Fruit fly (Drosophila melanogaster) whole organism, embryonic: Measurements from ENCODE around the gene CG43779.

ENCODE experiments used
- ATbp ChIP-seq: fragments of 200-800 bp; sonication (Bioruptor generic); optimal IDR thresholded peaks from 2 replicates; lab custom pipeline; 2017; ENCODE audit warnings: missing biosample characterization, mild to moderate bottlenecking, missing genetic modification characterization, missing genetic modification reagents
- Ada2b ChIP-seq: fragments of 200-800 bp; sonication (Bioruptor generic); IDR thresholded peaks from 2 replicates; pipeline ENCODE4 v1.3.6; 2022; ENCODE audit warnings: missing biosample characterization, missing genetic modification characterization
- Atf-2 ChIP-seq: fragments of 200-800 bp; sonication (Bioruptor generic); optimal IDR thresholded peaks from 2 replicates; lab custom pipeline; 2016; ENCODE audit warnings: missing biosample characterization, missing genetic modification characterization
- CG10431 ChIP-seq: fragments of 200-800 bp; sonication (Bioruptor generic); optimal IDR thresholded peaks from 3 replicates; lab custom pipeline; 2018; ENCODE audit warnings: missing biosample characterization, mild to moderate bottlenecking, missing genetic modification characterization
- CG12104 ChIP-seq: fragments of 200-800 bp; sonication (Bioruptor generic); optimal IDR thresholded peaks from 3 replicates; lab custom pipeline; 2016; ENCODE audit warnings: missing biosample characterization, missing genetic modification characterization
- CG12659 ChIP-seq: fragments of 200-800 bp; sonication (Bioruptor generic); optimal IDR thresholded peaks from 3 replicates; lab custom pipeline; 2017; ENCODE audit warnings: mild to moderate bottlenecking, missing biosample characterization, missing genetic modification reagents, missing genetic modification characterization
- CG13775 ChIP-seq: fragments of 200-800 bp; sonication (Bioruptor generic); optimal IDR thresholded peaks from 3 replicates; lab custom pipeline; 2017; ENCODE audit warnings: missing biosample characterization, mild to moderate bottlenecking, missing genetic modification characterization
- CG1792 ChIP-seq: fragments of 200-800 bp; sonication (Bioruptor generic); optimal IDR thresholded peaks from 2 replicates; lab custom pipeline; 2016; ENCODE audit warnings: missing biosample characterization, missing genetic modification characterization
- CG18764 ChIP-seq: fragments of 200-800 bp; sonication (Bioruptor generic); optimal IDR thresholded peaks from 3 replicates; lab custom pipeline; 2016; ENCODE audit warnings: missing biosample characterization, missing genetic modification characterization
- CG2199 ChIP-seq: fragments of 200-800 bp; sonication (Bioruptor generic); IDR thresholded peaks from 3 replicates; pipeline ENCODE4 v1.3.6; 2022; ENCODE audit warnings: missing biosample characterization, missing genetic modification characterization
- CG2678 ChIP-seq: fragments of 200-800 bp; sonication (Bioruptor generic); optimal IDR thresholded peaks from 3 replicates; lab custom pipeline; 2019; ENCODE audit warnings: missing biosample characterization, mild to moderate bottlenecking, missing genetic modification characterization, moderate library complexity
- CG2875 ChIP-seq: fragments of 200-800 bp; sonication (Bioruptor generic); optimal IDR thresholded peaks from 2 replicates; lab custom pipeline; 2017; ENCODE audit warnings: missing biosample characterization, mild to moderate bottlenecking, missing genetic modification characterization, missing genetic modification reagents
- CG2889 ChIP-seq: fragments of 200-800 bp; sonication (Bioruptor generic); IDR thresholded peaks from 3 replicates; pipeline ENCODE4 v1.3.6; 2022; ENCODE audit warnings: missing biosample characterization, missing genetic modification characterization
- CG3163 ChIP-seq: fragments of 200-800 bp; sonication (Bioruptor generic); optimal IDR thresholded peaks from 3 replicates; lab custom pipeline; 2016; ENCODE audit warnings: missing biosample characterization, missing genetic modification characterization
- CG32532 ChIP-seq: fragments of 200-800 bp; sonication (Bioruptor generic); IDR thresholded peaks from 2 replicates; pipeline ENCODE4 v1.3.6; 2022; ENCODE audit warnings: missing biosample characterization, missing genetic modification characterization
- CG32767 ChIP-seq: fragments of 200-800 bp; sonication (Bioruptor generic); IDR thresholded peaks from 2 replicates; pipeline ENCODE4 v1.3.6; 2022; ENCODE audit warnings: missing biosample characterization, missing genetic modification characterization
- CG3281 ChIP-seq: fragments of 200-800 bp; sonication (Bioruptor generic); optimal IDR thresholded peaks from 3 replicates; lab custom pipeline; 2017; ENCODE audit warnings: missing biosample characterization, mild to moderate bottlenecking, missing genetic modification characterization
- CG34422 ChIP-seq: fragments of 200-800 bp; sonication (Bioruptor generic); IDR thresholded peaks from 3 replicates; pipeline ENCODE4 v1.3.6; 2022; ENCODE audit warnings: missing biosample characterization, missing genetic modification characterization
- CG43689 ChIP-seq: fragments of 200-800 bp; sonication (Bioruptor generic); IDR thresholded peaks from 2 replicates; pipeline ENCODE4 v1.3.6; 2022; ENCODE audit warnings: missing biosample characterization, missing genetic modification characterization
- CG8290 ChIP-seq, 3 experiments: fragments of 200-800 bp; sonication (Bioruptor generic); optimal IDR thresholded peaks; 2 replicates each; lab custom pipeline; 2016 to 2019; ENCODE audit warnings: missing biosample characterization in 3 of 3, missing genetic modification characterization in 3 of 3, mild to moderate bottlenecking in 2 of 3, moderate library complexity in 1 of 3
- CG9727 ChIP-seq: fragments of 200-800 bp; sonication (Bioruptor generic); optimal IDR thresholded peaks from 3 replicates; lab custom pipeline; 2017; ENCODE audit warnings: missing biosample characterization, mild to moderate bottlenecking, missing genetic modification characterization
- CG9797 ChIP-seq: fragments of 200-800 bp; sonication (Bioruptor generic); optimal IDR thresholded peaks from 3 replicates; lab custom pipeline; 2018; ENCODE audit warnings: missing biosample characterization, mild to moderate bottlenecking, missing genetic modification characterization
- D19B ChIP-seq: fragments of 200-800 bp; sonication (Bioruptor generic); optimal IDR thresholded peaks from 2 replicates; lab custom pipeline; 2017; ENCODE audit warnings: missing biosample characterization, mild to moderate bottlenecking, missing genetic modification characterization
- Dad ChIP-seq: fragments of 200-800 bp; sonication (Bioruptor generic); optimal IDR thresholded peaks from 3 replicates; lab custom pipeline; 2016; ENCODE audit warnings: missing biosample characterization, missing genetic modification characterization
- Dek ChIP-seq: fragments of 200-800 bp; sonication (Bioruptor generic); optimal IDR thresholded peaks from 3 replicates; lab custom pipeline; 2019; ENCODE audit warnings: missing biosample characterization, mild to moderate bottlenecking, missing genetic modification characterization, moderate library complexity
- Ets97D ChIP-seq: fragments of 200-800 bp; sonication (Bioruptor generic); optimal IDR thresholded peaks from 3 replicates; lab custom pipeline; 2016; ENCODE audit warnings: missing biosample characterization, missing genetic modification characterization
- HHEX ChIP-seq: fragments of 200-800 bp; sonication (Bioruptor generic); optimal IDR thresholded peaks from 3 replicates; lab custom pipeline; 2017; ENCODE audit warnings: missing biosample characterization, mild to moderate bottlenecking, missing genetic modification characterization, missing genetic modification reagents
- HmgD ChIP-seq: fragments of 200-800 bp; sonication (Bioruptor generic); optimal IDR thresholded peaks from 3 replicates; lab custom pipeline; 2016; ENCODE audit warnings: missing biosample characterization, missing genetic modification characterization
- Lpt ChIP-seq: fragments of >200 bp; optimal IDR thresholded peaks from 2 replicates; lab custom pipeline; 2018; ENCODE audit warnings: missing biosample characterization, missing genetic modification characterization
- Mes4 ChIP-seq: fragments of 200-800 bp; sonication (Bioruptor generic); optimal IDR thresholded peaks from 2 replicates; lab custom pipeline; 2016; ENCODE audit warnings: missing biosample characterization, missing genetic modification characterization
- NFAT ChIP-seq: fragments of 200-800 bp; sonication (Bioruptor generic); IDR thresholded peaks from 2 replicates; pipeline ENCODE4 v1.3.6; 2022; ENCODE audit warnings: missing biosample characterization, missing genetic modification characterization
- Optix ChIP-seq: fragments of 200-800 bp; sonication (Bioruptor generic); IDR thresholded peaks from 3 replicates; pipeline ENCODE4 v1.3.6; 2022; ENCODE audit warnings: missing biosample characterization, missing genetic modification characterization
- Ssrp ChIP-seq: fragments of 200-800 bp; sonication (Bioruptor generic); optimal IDR thresholded peaks from 2 replicates; lab custom pipeline; 2018; ENCODE audit warnings: missing biosample characterization, mild to moderate bottlenecking, missing genetic modification characterization, moderate library complexity
- ab ChIP-seq: fragments of 200-800 bp; sonication (Bioruptor generic); optimal IDR thresholded peaks from 2 replicates; lab custom pipeline; 2016; ENCODE audit warnings: missing biosample characterization, missing genetic modification characterization
- az2 ChIP-seq: fragments of 200-800 bp; sonication (Bioruptor generic); optimal IDR thresholded peaks from 3 replicates; lab custom pipeline; 2016; ENCODE audit warnings: missing biosample characterization, missing genetic modification characterization
- bigmax ChIP-seq: fragments of 200-800 bp; sonication (Bioruptor generic); optimal IDR thresholded peaks from 2 replicates; lab custom pipeline; 2018; ENCODE audit warnings: missing biosample characterization, mild to moderate bottlenecking, missing genetic modification characterization
- br ChIP-seq: fragments of >200 bp; optimal IDR thresholded peaks from 2 replicates; lab custom pipeline; 2017
- dm ChIP-seq: fragments of 200-800 bp; sonication (Bioruptor generic); optimal IDR thresholded peaks from 3 replicates; lab custom pipeline; 2016; ENCODE audit warnings: missing biosample characterization, missing genetic modification characterization
- ewg ChIP-seq: fragments of 200-800 bp; sonication (Bioruptor generic); optimal IDR thresholded peaks from 3 replicates; lab custom pipeline; 2017; ENCODE audit warnings: mild to moderate bottlenecking, missing biosample characterization, missing genetic modification reagents, missing genetic modification characterization
- fd3F ChIP-seq: fragments of 200-800 bp; sonication (Bioruptor generic); optimal IDR thresholded peaks from 2 replicates; lab custom pipeline; 2018; ENCODE audit warnings: missing biosample characterization, mild to moderate bottlenecking, missing genetic modification characterization, moderate library complexity
- gt ChIP-seq: fragments of 200-800 bp; sonication (Bioruptor generic); IDR thresholded peaks from 2 replicates; pipeline ENCODE4 v1.3.6; 2022; ENCODE audit warnings: missing biosample characterization, missing genetic modification characterization
- jing ChIP-seq: fragments of 200-800 bp; sonication (Bioruptor generic); optimal IDR thresholded peaks from 2 replicates; lab custom pipeline; 2018; ENCODE audit warnings: missing biosample characterization, mild to moderate bottlenecking, missing genetic modification characterization
- maf-S ChIP-seq: fragments of 200-800 bp; sonication (Bioruptor generic); optimal IDR thresholded peaks from 2 replicates; lab custom pipeline; 2016; ENCODE audit warnings: missing biosample characterization, missing genetic modification characterization
- nerfin-1 ChIP-seq: fragments of 200-800 bp; sonication (Bioruptor generic); optimal IDR thresholded peaks from 3 replicates; lab custom pipeline; 2019; ENCODE audit warnings: missing biosample characterization, mild to moderate bottlenecking, missing genetic modification characterization, moderate library complexity
- nmo ChIP-seq: fragments of 200-800 bp; sonication (Bioruptor generic); optimal IDR thresholded peaks from 2 replicates; lab custom pipeline; 2018; ENCODE audit warnings: missing biosample characterization, mild to moderate bottlenecking, missing genetic modification characterization, moderate library complexity
- onecut ChIP-seq: fragments of 200-800 bp; sonication (Bioruptor generic); IDR thresholded peaks from 2 replicates; pipeline ENCODE4 v1.3.6; 2022; ENCODE audit warnings: missing biosample characterization, missing genetic modification characterization
- otp ChIP-seq: fragments of 200-800 bp; sonication (Bioruptor generic); IDR thresholded peaks from 3 replicates; pipeline ENCODE4, ENCODE4 v1.3.6; 2022; ENCODE audit warnings: missing biosample characterization, missing genetic modification characterization
- sd ChIP-seq: fragments of 200-800 bp; sonication (Bioruptor generic); optimal IDR thresholded peaks from 3 replicates; lab custom pipeline; 2018; ENCODE audit warnings: missing biosample characterization, mild to moderate bottlenecking, missing genetic modification characterization, moderate library complexity
- seq ChIP-seq: fragments of 200-800 bp; sonication (Bioruptor generic); IDR thresholded peaks from 2 replicates; pipeline ENCODE4 v1.3.6; 2022; ENCODE audit warnings: missing biosample characterization, missing genetic modification characterization
- ssp ChIP-seq: fragments of 200-800 bp; sonication (Bioruptor generic); IDR thresholded peaks from 2 replicates; pipeline ENCODE4 v1.3.6; 2022; ENCODE audit warnings: missing biosample characterization, missing genetic modification characterization
- z ChIP-seq: fragments of 200-800 bp; sonication (Bioruptor generic); IDR thresholded peaks from 3 replicates; pipeline ENCODE4 v1.3.6; 2022; ENCODE audit warnings: missing biosample characterization, missing genetic modification characterization

The CG43779 gene

DNA sequence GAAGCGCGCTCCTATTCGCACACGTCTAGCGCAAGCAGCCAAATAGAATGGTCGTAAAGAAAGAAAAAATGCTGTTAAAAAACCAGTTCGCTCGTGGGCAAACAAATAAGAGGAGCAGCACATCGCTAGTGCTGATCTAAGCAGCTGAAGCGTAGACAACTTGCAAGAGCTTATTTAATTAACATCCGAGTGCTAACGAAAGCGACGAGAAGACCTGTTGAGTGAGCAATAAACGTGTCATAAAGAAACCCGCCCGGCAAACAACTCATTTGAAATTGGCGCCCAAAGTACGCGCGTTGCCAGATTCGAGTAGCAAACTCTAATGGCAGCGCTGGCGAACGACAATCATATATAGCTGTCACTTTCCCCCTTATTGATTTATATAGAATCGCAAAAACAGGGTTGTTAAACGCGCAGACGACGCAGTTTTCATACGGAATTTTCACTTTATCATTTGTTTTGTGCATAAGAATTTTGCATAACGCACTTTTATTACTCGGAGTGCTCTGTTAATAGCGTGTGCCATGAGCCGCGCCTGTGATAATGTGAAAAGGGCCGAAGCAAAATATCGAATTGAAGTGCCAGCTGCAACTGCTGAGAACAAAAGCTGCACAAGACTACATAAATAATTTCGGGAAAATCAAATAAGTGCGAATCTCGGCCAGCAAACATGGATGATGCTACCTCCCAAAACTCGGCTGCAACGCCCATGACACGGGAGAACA, 10.4 kb downstream of the CG43779 start (continued):
- TF ChIP-seq ssp (no peak), CG8290 (GFP tag; optimal IDR thresholded peaks at IDR 0.05; lab: Kevin White, UChicago) (peak; percentile 13), CG8290 (tag; optimal IDR thresholded peaks at IDR 0.05; lab: Kevin White, UChicago) (no peak), Lpt (GFP tag; lab: Kevin White, UChicago) (no peak), Ada2b (no peak), CG32532 (GFP tag; lab: Robert Waterston, UW) (no peak), Optix (GFP tag; lab: Robert Waterston, UW) (no peak), CG3281 (peak; percentile 100), CG2875 (GFP tag; lab: Kevin White, UChicago) (no peak), CG3163 (GFP tag; lab: Kevin White, UChicago) (no peak), fd3F (GFP tag; lab: Kevin White, UChicago) (no peak), bigmax (no peak), CG2889 (GFP tag; lab: Robert Waterston, UW) (no peak), CG12659 (GFP tag; lab: Kevin White, UChicago) (peak; percentile 56), nmo (peak; percentile 70), NFAT (no peak), sd (tag; lab: Kevin White, UChicago) (peak; percentile 70), CG12104 (GFP tag; lab: Kevin White, UChicago) (no peak), CG2199 (GFP tag; lab: Robert Waterston, UW) (peak; percentile 76), seq (GFP tag; lab: Robert Waterston, UW) (no peak), CG18764 (no peak), jing (GFP tag; lab: Kevin White, UChicago) (no peak), Ssrp (tag; lab: Kevin White, UChicago) (no peak), CG1792 (GFP tag; lab: Kevin White, UChicago) (no peak), Dek (tag; lab: Kevin White, UChicago) (no peak), maf-S (GFP tag; lab: Kevin White, UChicago) (no peak), CG32767 (GFP tag; lab: Robert Waterston, UW) (no peak), CG9797 (GFP tag; lab: Kevin White, UChicago) (peak; percentile 27), Dad (GFP tag; lab: Kevin White, UChicago) (no peak), az2 (GFP tag; lab: Kevin White, UChicago) (no peak), CG34422 (GFP tag; lab: Robert Waterston, UW) (peak; percentile 47; the same call in 1 of the 3 replicates), D19B (GFP tag; lab: Kevin White, UChicago) (no peak), Mes4 (GFP tag; lab: Kevin White, UChicago) (peak; percentile 46), ab (no peak), onecut (GFP tag; lab: Robert Waterston, UW) (peak; percentile 97), ewg (GFP tag; lab: Kevin White, UChicago) (peak; percentile 86), HmgD (GFP tag; lab: Kevin White, UChicago) (peak; percentile 84), CG43689 (no peak), HHEX (no peak), nerfin-1 (tag; lab: Kevin White, UChicago) (peak; percentile 98), br (lab: Kevin White, UChicago) (no peak), CG13775 (no peak), CG10431 (no peak), otp (GFP tag; lab: Robert Waterston, UW) (no peak; the same call in 2 of the 3 replicates), CG9727 (GFP tag; lab: Kevin White, UChicago) (no peak), gt (GFP tag; lab: Robert Waterston, UW) (no peak), Ets97D (GFP tag; lab: Kevin White, UChicago) (peak; percentile 51), z (GFP tag; lab: Robert Waterston, UW) (peak; percentile 62; the same call in 2 of the 3 replicates), ATbp (GFP tag; lab: Kevin White, UChicago) (no peak), CG2678 (tag; lab: Kevin White, UChicago) (no peak), dm (peak; percentile 4), Atf-2 (GFP tag; lab: Kevin White, UChicago) (no peak)
